Worm (Caenorhabditis elegans) whole organism, L4 larva: Measurements from ENCODE around the gene egl-36.
A peak's percentile ranks its signal among the peaks of the same experiment; 100 is the strongest.

ENCODE experiments used
- ceh-62 ChIP-seq: sonication (generic microtip); optimal IDR thresholded peaks from 2 replicates; lab custom pipeline; 2017; ENCODE audit warnings: missing biosample characterization, missing genetic modification characterization
- fos-1 ChIP-seq: fragments of 150-350 bp; optimal IDR thresholded peaks from 2 replicates; lab custom pipeline; 2014; ENCODE audit warnings: missing biosample characterization, missing genetic modification characterization
- hmg-1.1 ChIP-seq: fragments of 200-800 bp; sonication (Bioruptor generic); IDR thresholded peaks from 2 replicates; pipeline ENCODE4 v1.3.6; 2022; ENCODE audit warnings: missing genetic modification reagents, missing genetic modification characterization, missing compliant biosample characterization
- lin-15B ChIP-seq: fragments of 150-350 bp; sonication (generic microtip); optimal IDR thresholded peaks from 3 replicates; lab custom pipeline; 2014; ENCODE audit warnings: missing biosample characterization, missing genetic modification characterization
- nhr-25 ChIP-seq: sonication (generic microtip); optimal IDR thresholded peaks from 2 replicates; lab custom pipeline; 2017; ENCODE audit warnings: missing genetic modification characterization, mild to moderate bottlenecking, missing compliant biosample characterization, antibody characterized with exemption, moderate library complexity, borderline replicate concordance; ENCODE audit not compliant: insufficient read depth
- nhr-41 ChIP-seq: fragments of 200-800 bp; sonication (Bioruptor generic); IDR thresholded peaks from 2 replicates; pipeline ENCODE4 v1.3.6; 2022; ENCODE audit warnings: missing genetic modification reagents, missing genetic modification characterization, missing compliant biosample characterization
- nhr-76 ChIP-seq: fragments of 150-350 bp; optimal IDR thresholded peaks from 2 replicates; lab custom pipeline; 2014; ENCODE audit warnings: missing biosample characterization, missing genetic modification characterization
- skn-1 ChIP-seq: fragments of 150-350 bp; optimal IDR thresholded peaks from 2 replicates; lab custom pipeline; 2014; ENCODE audit warnings: missing biosample characterization, missing genetic modification characterization
- ztf-11 ChIP-seq: fragments of 150-350 bp; optimal IDR thresholded peaks from 2 replicates; lab custom pipeline; 2014; ENCODE audit warnings: missing biosample characterization, missing genetic modification characterization

DNA sequence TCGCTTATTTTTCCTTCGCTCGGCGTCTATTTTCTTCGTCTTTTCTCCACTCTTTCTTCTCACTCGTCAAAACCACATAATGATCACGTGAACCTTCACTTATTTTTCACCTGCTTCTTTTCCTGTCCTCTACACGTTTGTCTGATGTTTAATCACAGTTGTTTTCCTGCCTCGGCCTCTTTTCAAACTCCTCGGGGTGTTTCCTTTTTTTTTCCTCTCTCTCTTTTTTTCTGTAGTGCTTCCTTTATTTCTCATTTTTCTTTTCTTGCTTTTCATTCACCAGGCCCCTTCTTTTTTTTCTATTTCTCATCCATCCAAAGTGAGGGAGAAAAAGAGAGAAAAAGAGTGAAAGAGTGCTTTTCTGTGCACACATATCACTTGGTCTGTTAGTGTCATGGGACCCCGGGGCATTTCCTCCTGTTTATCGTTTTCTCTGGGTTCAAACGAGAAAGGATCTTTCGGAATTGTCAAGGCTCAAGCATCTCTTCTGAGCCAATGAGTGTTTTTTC, 36.9 kb downstream of the egl-36 start:
- peak; percentile 72 for TF ChIP-seq nhr-76
- no peak for TF ChIP-seq fos-1 (tag; lab: Kevin White, UChicago)
- no peak for TF ChIP-seq nhr-41 (GFP tag; lab: Robert Waterston, UW)
- TF ChIP-seq hmg-1.1 (GFP tag; lab: Robert Waterston, UW) = peak; percentile 64; the same call in 1 of the 2 replicates
- no peak for TF ChIP-seq ztf-11 (tag; lab: Kevin White, UChicago)
- TF ChIP-seq skn-1 = no peak
- no peak for TF ChIP-seq ceh-62
- no peak for TF ChIP-seq lin-15B (tag; lab: Kevin White, UChicago)
- TF ChIP-seq nhr-25 = no peak
